Worm (Caenorhabditis elegans) whole organism, mixed stage, embryonic: Measurements from ENCODE around the gene T05G5.1.

ENCODE experiments used
- bed-3 ChIP-seq: fragments of 200-800 bp; sonication (Bioruptor generic); optimal IDR thresholded peaks from 3 replicates; lab custom pipeline; 2018; ENCODE audit warnings: mild to moderate bottlenecking, missing genetic modification characterization, moderate library complexity, missing compliant biosample characterization
- blmp-1 ChIP-seq: fragments of 150-350 bp; optimal IDR thresholded peaks from 2 replicates; lab custom pipeline; 2014; ENCODE audit warnings: missing biosample characterization, missing genetic modification characterization
- ceh-39 ChIP-seq: fragments of 150-350 bp; optimal IDR thresholded peaks from 2 replicates; lab custom pipeline; 2014; ENCODE audit warnings: missing biosample characterization, missing genetic modification characterization
- ceh-43 ChIP-seq: fragments of 200-800 bp; sonication (Bioruptor generic); optimal IDR thresholded peaks from 2 replicates; lab custom pipeline; 2018; ENCODE audit warnings: mild to moderate bottlenecking, missing genetic modification characterization, moderate library complexity, missing compliant biosample characterization
- ceh-83 ChIP-seq: fragments of 200-800 bp; sonication (Bioruptor generic); optimal IDR thresholded peaks from 2 replicates; lab custom pipeline; 2018; ENCODE audit warnings: mild to moderate bottlenecking, missing genetic modification characterization, missing compliant biosample characterization
- ces-1 ChIP-seq: fragments of 150-350 bp; optimal IDR thresholded peaks from 2 replicates; lab custom pipeline; 2014; ENCODE audit warnings: missing biosample characterization, missing genetic modification reagents, missing genetic modification characterization
- cnd-1 ChIP-seq: fragments of 200-800 bp; sonication (Bioruptor generic); optimal IDR thresholded peaks from 2 replicates; lab custom pipeline; 2018; ENCODE audit warnings: mild to moderate bottlenecking, missing genetic modification characterization, missing compliant biosample characterization
- drap-1 ChIP-seq: fragments of 200-800 bp; sonication (Bioruptor generic); optimal IDR thresholded peaks from 3 replicates; lab custom pipeline; 2018; ENCODE audit warnings: mild to moderate bottlenecking, missing genetic modification characterization, missing compliant biosample characterization
- elt-1 ChIP-seq: sonication (generic microtip); optimal IDR thresholded peaks from 2 replicates; lab custom pipeline; 2017; ENCODE audit warnings: missing genetic modification characterization, mild to moderate bottlenecking, missing compliant biosample characterization, antibody characterized with exemption, moderate library complexity, borderline replicate concordance; ENCODE audit not compliant: insufficient read depth
- elt-3 ChIP-seq: fragments of 150-350 bp; optimal IDR thresholded peaks from 2 replicates; lab custom pipeline; 2014; ENCODE audit warnings: missing biosample characterization, missing genetic modification characterization
- ham-2 ChIP-seq: fragments of 200-800 bp; sonication (Bioruptor generic); optimal IDR thresholded peaks from 2 replicates; lab custom pipeline; 2018; ENCODE audit warnings: mild to moderate bottlenecking, missing genetic modification characterization, missing compliant biosample characterization
- hlh-1 ChIP-seq: fragments of 150-350 bp; optimal IDR thresholded peaks from 2 replicates; lab custom pipeline; 2014; ENCODE audit warnings: missing biosample characterization, missing genetic modification reagents, missing genetic modification characterization
- lin-13 ChIP-seq: fragments of 150-350 bp; optimal IDR thresholded peaks from 2 replicates; lab custom pipeline; 2014; ENCODE audit warnings: missing biosample characterization, missing genetic modification characterization
- lin-32 ChIP-seq: fragments of 200-800 bp; sonication (Bioruptor generic); optimal IDR thresholded peaks from 2 replicates; lab custom pipeline; 2018; ENCODE audit warnings: mild to moderate bottlenecking, missing genetic modification characterization, missing compliant biosample characterization
- lsy-2 ChIP-seq: fragments of 150-350 bp; optimal IDR thresholded peaks from 2 replicates; lab custom pipeline; 2014; ENCODE audit warnings: missing biosample characterization, missing genetic modification characterization
- mab-5 ChIP-seq: fragments of 150-350 bp; optimal IDR thresholded peaks from 2 replicates; lab custom pipeline; 2014; ENCODE audit warnings: missing biosample characterization, missing genetic modification characterization
- mls-2 ChIP-seq: sonication (generic microtip); optimal IDR thresholded peaks from 2 replicates; lab custom pipeline; 2016; ENCODE audit warnings: mild to moderate bottlenecking, missing genetic modification characterization, moderate library complexity, missing compliant biosample characterization
- nhr-12 ChIP-seq: fragments of 150-350 bp; optimal IDR thresholded peaks from 2 replicates; lab custom pipeline; 2014; ENCODE audit warnings: missing biosample characterization, missing genetic modification characterization
- nhr-2 ChIP-seq: fragments of 150-350 bp; optimal IDR thresholded peaks from 2 replicates; lab custom pipeline; 2014; ENCODE audit warnings: missing biosample characterization, missing genetic modification characterization
- nhr-237 ChIP-seq: fragments of 150-350 bp; optimal IDR thresholded peaks from 2 replicates; lab custom pipeline; 2014; ENCODE audit warnings: missing biosample characterization, missing genetic modification characterization
- nhr-28 ChIP-seq: fragments of 150-350 bp; optimal IDR thresholded peaks from 2 replicates; lab custom pipeline; 2014; ENCODE audit warnings: missing biosample characterization, missing genetic modification characterization
- pha-4 ChIP-seq: fragments of 150-350 bp; optimal IDR thresholded peaks from 2 replicates; lab custom pipeline; 2018; ENCODE audit warnings: missing biosample characterization, missing genetic modification reagents, missing genetic modification characterization
- snpc-4 ChIP-seq: fragments of 150-350 bp; optimal IDR thresholded peaks from 2 replicates; lab custom pipeline; 2014; ENCODE audit warnings: missing biosample characterization, missing genetic modification characterization
- sptf-1 ChIP-seq: sonication (generic microtip); optimal IDR thresholded peaks from 2 replicates; lab custom pipeline; 2017; ENCODE audit warnings: mild to moderate bottlenecking, missing genetic modification characterization, moderate library complexity, missing compliant biosample characterization
- tbx-8 ChIP-seq: fragments of 200-800 bp; sonication (Bioruptor generic); optimal IDR thresholded peaks from 2 replicates; lab custom pipeline; 2018; ENCODE audit warnings: mild to moderate bottlenecking, missing genetic modification characterization, moderate library complexity, missing compliant biosample characterization
- unc-120 ChIP-seq: sonication (generic microtip); optimal IDR thresholded peaks from 2 replicates; lab custom pipeline; 2017; ENCODE audit warnings: missing genetic modification characterization, missing compliant biosample characterization; ENCODE audit not compliant: poor library complexity, severe bottlenecking
- unc-62 ChIP-seq: fragments of 150-350 bp; optimal IDR thresholded peaks from 2 replicates; lab custom pipeline; 2014; ENCODE audit warnings: missing biosample characterization, missing genetic modification reagents, missing genetic modification characterization
- zip-8 ChIP-seq: fragments of 150-350 bp; optimal IDR thresholded peaks from 2 replicates; lab custom pipeline; 2014; ENCODE audit warnings: missing biosample characterization, missing genetic modification characterization
- ztf-11 ChIP-seq: fragments of 150-350 bp; optimal IDR thresholded peaks from 2 replicates; lab custom pipeline; 2014; ENCODE audit warnings: missing biosample characterization, missing genetic modification characterization

T05G5.1 gene

DNA sequence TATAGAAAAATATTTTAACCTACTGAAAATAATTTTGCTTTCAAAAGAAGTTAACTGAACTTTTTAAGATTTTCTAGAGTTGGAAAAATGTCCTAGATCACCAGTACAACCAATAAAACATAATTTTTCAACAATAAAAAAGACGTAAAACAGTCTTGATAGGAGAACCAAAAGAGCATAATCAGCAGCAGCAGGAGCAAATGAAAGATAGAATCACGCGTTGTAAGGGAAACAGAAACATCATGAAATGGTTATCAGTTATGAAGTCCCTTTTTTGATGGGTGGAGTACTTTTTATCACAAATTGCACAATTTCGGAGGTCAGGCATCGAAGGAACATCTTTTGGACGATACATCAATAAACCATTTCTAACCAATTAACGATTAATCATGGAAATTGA is 21.1 kb downstream of the T05G5.1 start:
- no peak for TF ChIP-seq ces-1 (GFP tag; lab: Kevin White, UChicago)
- TF ChIP-seq elt-3 (tag; lab: Kevin White, UChicago) = no peak

DNA sequence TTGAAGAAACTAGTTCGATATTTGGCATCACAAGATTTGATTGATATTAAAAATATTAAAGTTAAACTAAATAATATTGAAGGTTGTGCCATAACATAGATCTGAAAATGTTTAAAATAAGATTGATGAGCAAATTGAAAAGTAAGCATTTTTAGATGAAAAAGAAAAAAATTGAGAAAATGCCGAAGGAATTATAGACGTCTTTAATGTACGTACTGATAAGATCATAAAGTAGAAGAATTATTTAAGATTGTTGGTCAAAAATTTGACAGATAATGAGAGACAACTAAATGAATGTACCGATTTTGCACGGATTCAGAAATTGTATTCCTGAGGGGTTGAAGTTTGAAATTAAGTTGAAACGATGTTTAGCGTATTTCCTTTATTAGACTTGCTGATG is 22.9 kb downstream of the T05G5.1 start, which contains the start of gene ncx-7:
TSS of gene ncx-7 (minus strand) at position 101 of the 400 bp plus-strand sequence.
- no peak for TF ChIP-seq ceh-83 (GFP tag; lab: Kevin White, UChicago)
- TF ChIP-seq ceh-39 (tag; lab: Kevin White, UChicago) = no peak
- TF ChIP-seq lin-32 (GFP tag; lab: Kevin White, UChicago) = no peak
- TF ChIP-seq hlh-1 = no peak
- TF ChIP-seq bed-3 (GFP tag; lab: Kevin White, UChicago) = no peak
- TF ChIP-seq mab-5 (tag; lab: Kevin White, UChicago) = no peak
- no peak for TF ChIP-seq sptf-1 (tag; lab: Kevin White, UChicago)
- no peak for TF ChIP-seq blmp-1 (tag; lab: Kevin White, UChicago)
- no peak for TF ChIP-seq pha-4 (tag; lab: Kevin White, UChicago)
- TF ChIP-seq elt-3 (tag; lab: Kevin White, UChicago) = no peak
- TF ChIP-seq lin-13 = no peak
- TF ChIP-seq ceh-43 (GFP tag; lab: Kevin White, UChicago) = no peak
- no peak for TF ChIP-seq zip-8 (tag; lab: Kevin White, UChicago)
- no peak for TF ChIP-seq elt-1 (tag; lab: Kevin White, UChicago)
- TF ChIP-seq, all 35 proteins: peak for 0

DNA sequence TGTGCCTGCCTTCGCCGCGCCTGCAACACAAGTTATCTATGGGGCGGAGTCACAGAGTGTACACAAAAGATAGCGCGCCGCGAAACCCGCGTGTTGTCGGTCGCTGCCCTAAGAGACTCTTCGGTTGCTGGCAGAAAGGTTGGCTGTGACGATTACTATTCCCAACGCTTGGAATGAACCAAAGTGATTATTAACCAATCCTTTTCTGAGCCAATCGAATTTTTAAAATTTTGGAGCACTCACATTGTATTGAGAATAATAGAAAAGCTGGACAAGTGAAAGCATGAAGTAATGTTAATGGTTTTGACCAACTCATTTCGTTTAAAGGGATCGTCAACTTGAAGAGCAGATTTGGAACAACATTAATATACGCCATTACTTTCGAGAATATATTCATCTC is 25.9 kb downstream of the T05G5.1 start:
- TF ChIP-seq mab-5 (tag; lab: Kevin White, UChicago) = no peak
- TF ChIP-seq drap-1 (GFP tag; lab: Kevin White, UChicago) = no peak
- TF ChIP-seq nhr-2 (tag; lab: Kevin White, UChicago) = no peak
- no peak for TF ChIP-seq ztf-11 (tag; lab: Kevin White, UChicago)
- no peak for TF ChIP-seq nhr-28
- TF ChIP-seq nhr-237 (tag; lab: Kevin White, UChicago) = no peak
- no peak for TF ChIP-seq mls-2 (tag; lab: Kevin White, UChicago)
- TF ChIP-seq ham-2 (GFP tag; lab: Kevin White, UChicago) = no peak
- no peak for TF ChIP-seq snpc-4 (tag; lab: Kevin White, UChicago)
- TF ChIP-seq cnd-1 (tag; lab: Kevin White, UChicago) = no peak
- no peak for TF ChIP-seq unc-62 (GFP tag; lab: Kevin White, UChicago)
- no peak for TF ChIP-seq ceh-43 (GFP tag; lab: Kevin White, UChicago)
- TF ChIP-seq zip-8 (tag; lab: Kevin White, UChicago) = no peak
- no peak for TF ChIP-seq sptf-1 (tag; lab: Kevin White, UChicago)
- no peak for TF ChIP-seq nhr-12

DNA sequence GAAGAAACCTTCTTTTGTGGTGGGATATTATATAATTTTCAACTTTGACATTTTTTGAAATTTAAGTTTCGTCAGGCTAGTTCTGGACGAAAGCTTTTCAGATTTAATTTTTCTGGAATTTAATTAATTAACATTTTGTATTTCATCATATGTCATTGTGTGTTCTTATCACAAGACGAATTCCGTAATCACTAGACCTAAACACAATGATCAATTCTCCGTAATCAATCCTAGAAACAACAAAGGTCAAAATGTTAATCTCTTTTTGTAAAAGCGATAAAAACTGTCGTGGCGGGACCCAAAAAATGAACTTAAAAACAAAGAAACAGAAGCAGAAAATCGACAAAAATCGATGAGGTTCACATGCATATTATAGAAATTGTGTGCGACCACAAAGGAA is 28.4 kb downstream of the T05G5.1 start:
- TF ChIP-seq snpc-4 (tag; lab: Kevin White, UChicago) (no peak), unc-120 (tag; lab: Kevin White, UChicago) (no peak), nhr-2 (tag; lab: Kevin White, UChicago) (no peak), nhr-237 (tag; lab: Kevin White, UChicago) (no peak), ces-1 (GFP tag; lab: Kevin White, UChicago) (no peak), ceh-43 (GFP tag; lab: Kevin White, UChicago) (no peak), pha-4 (tag; lab: Kevin White, UChicago) (no peak), blmp-1 (tag; lab: Kevin White, UChicago) (no peak), lin-32 (GFP tag; lab: Kevin White, UChicago) (no peak), bed-3 (GFP tag; lab: Kevin White, UChicago) (no peak), lsy-2 (no peak), mls-2 (tag; lab: Kevin White, UChicago) (no peak), ztf-11 (tag; lab: Kevin White, UChicago) (no peak), unc-62 (GFP tag; lab: Kevin White, UChicago) (no peak), tbx-8 (GFP tag; lab: Kevin White, UChicago) (no peak), cnd-1 (tag; lab: Kevin White, UChicago) (no peak)

DNA sequence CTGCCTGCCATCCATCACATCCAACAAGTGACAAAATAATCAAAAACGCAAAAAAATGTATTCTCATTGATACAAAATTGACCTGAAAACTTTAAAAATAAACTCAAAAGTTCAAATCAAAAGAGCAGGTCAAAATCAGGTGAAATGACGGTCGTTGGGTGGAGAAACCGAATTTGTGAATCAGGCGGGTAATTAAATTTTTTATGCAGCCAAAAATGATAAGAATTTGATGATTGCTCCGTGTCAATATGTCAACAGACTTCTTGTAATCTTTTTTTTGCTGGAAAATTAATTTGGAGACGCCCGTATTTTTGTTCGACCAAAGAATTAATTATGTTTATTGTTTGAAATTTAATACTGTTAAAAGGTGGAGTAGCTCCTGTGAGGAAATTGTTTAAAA is 29.3 kb downstream of the T05G5.1 start, which contains the start of gene ncx-6:
TSS of gene ncx-6 (minus strand) at position 88 of the 400 bp plus-strand sequence.
- no peak for TF ChIP-seq cnd-1 (tag; lab: Kevin White, UChicago)
